Fruit fly (Drosophila melanogaster): ENCODE measurements around the gene ZnT63C.

Gene ZnT63C

DNA sequence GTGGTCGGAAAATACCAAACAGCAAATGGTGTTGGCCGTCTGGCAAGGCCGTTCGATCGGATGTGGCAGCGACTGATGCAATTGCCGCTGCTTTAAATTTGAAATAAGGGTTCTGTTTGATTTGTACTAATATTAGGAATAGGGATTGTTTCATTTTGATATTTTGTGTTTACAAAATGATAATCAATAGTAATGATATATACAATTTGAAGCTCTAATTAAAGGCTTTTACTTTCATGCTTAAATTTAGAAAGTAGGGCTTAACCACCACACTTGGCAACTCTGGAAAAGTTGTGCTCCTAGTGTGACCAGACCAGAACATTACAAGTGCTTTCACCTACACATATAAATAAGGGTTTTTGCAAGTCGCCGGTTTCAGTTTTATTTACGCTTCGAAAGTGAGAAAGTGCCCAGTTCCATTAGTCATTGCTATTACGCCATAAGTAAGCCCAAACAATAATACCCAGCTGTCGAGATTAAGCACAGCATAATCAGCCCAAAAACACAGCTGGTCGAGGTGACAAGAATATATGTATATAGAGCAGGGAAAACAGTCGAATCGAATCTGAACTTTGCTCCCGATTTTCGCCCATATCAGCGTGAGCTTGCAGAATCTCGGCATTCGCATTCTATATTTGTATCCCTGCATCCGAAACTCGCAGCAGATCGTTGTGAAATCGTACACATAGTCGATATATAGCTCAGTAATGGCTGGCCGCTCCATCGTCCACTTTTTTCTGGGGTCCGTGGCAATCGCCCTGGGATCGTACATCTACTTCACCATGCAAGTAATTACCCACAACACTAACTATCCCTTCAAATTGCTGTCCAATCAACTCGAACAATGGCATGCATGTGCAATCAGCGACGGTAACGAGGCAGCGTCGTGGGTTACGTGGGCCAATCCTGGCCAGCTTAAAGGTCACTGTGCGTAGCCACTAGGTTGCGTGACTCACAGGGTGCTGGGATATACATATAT, 22.7 kb downstream of the ZnT63C start, which contains the start of gene Gtpx (continued):
- peak; percentile 49 for TF ChIP-seq CG9139 (GFP tag; optimal IDR thresholded peaks at IDR 0.05)
- TF ChIP-seq net (GFP tag; optimal IDR thresholded peaks at IDR 0.05) = peak; percentile 15
- peak; percentile 48 for TF ChIP-seq Sox14 (GFP tag; optimal IDR thresholded peaks at IDR 0.05)
- peak; percentile 32 for TF ChIP-seq CG6854 (GFP tag; optimal IDR thresholded peaks at IDR 0.05)
- no peak for TF ChIP-seq OdsH (GFP tag; optimal IDR thresholded peaks at IDR 0.05)
- TF ChIP-seq fd59A (GFP tag; optimal IDR thresholded peaks at IDR 0.05) = no peak
- peak; percentile 40 for TF ChIP-seq cyc (GFP tag; optimal IDR thresholded peaks at IDR 0.05)
- peak; percentile 57 for TF ChIP-seq spab (GFP tag; optimal IDR thresholded peaks at IDR 0.05)
- TF ChIP-seq Met (GFP tag; optimal IDR thresholded peaks at IDR 0.05) = no peak
- TF ChIP-seq fd85E (GFP tag; optimal IDR thresholded peaks at IDR 0.05) = no peak
- TF ChIP-seq achi (GFP tag; optimal IDR thresholded peaks at IDR 0.05) = peak; percentile 14
- peak; percentile 34 for TF ChIP-seq Eip75B (GFP tag; optimal IDR thresholded peaks at IDR 0.05)
- TF ChIP-seq Ets96B (tag; optimal IDR thresholded peaks at IDR 0.05) = no peak
- TF ChIP-seq Eip93F (GFP tag; optimal IDR thresholded peaks at IDR 0.05) = peak; percentile 39
- peak; percentile 98 for TF ChIP-seq vri (GFP tag; optimal IDR thresholded peaks at IDR 0.05)
- TF ChIP-seq Hr38 (GFP tag; optimal IDR thresholded peaks at IDR 0.05) = no peak
- peak; percentile 40; the same call in 1 of the 3 replicates for TF ChIP-seq CG8119 (GFP tag; IDR thresholded peaks at IDR 0.05)
- TF ChIP-seq Blimp-1 (GFP tag; optimal IDR thresholded peaks at IDR 0.05) = peak; percentile 65

dm6 chr3L:3328771-3329170, 25.3 kb downstream of the ZnT63C start, which contains the start of gene Strip:
TSS of gene Strip (minus strand) at chr3L:3328871.
- TF ChIP-seq CG6276 (GFP tag; optimal IDR thresholded peaks at IDR 0.05) (no peak), CG11762 (GFP tag; optimal IDR thresholded peaks at IDR 0.05; ENCODE audit: insufficient read depth) (no peak), CG8119 (GFP tag; IDR thresholded peaks at IDR 0.05) (no peak), CG7368 (GFP tag; optimal IDR thresholded peaks at IDR 0.05) (no peak), dsx (GFP tag; optimal IDR thresholded peaks at IDR 0.05; ENCODE audit: poor library complexity, severe bottlenecking) (no peak), fkh (GFP tag; optimal IDR thresholded peaks at IDR 0.05) (no peak), Blimp-1 (GFP tag; optimal IDR thresholded peaks at IDR 0.05) (no peak)

DNA sequence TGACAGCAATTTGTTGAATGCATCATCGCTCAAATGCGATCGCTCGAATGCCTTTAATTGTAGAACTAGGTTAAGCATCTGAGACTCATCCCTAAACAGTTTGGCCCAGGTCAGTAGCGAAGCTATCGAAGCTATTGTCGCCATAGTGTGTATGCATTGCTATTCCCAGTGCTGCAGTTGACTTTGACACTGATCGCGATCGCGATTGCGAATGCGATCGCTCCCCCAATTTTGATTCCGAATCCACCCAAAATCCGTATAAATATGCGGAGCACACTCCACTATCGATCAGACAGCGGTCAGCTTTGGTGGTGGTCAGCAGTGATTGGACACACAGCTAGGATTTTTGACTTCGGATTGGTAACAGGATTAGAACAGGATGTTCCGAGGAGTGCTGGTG, 26.3 kb downstream of the ZnT63C start, which contains the start of gene CG14961:
Gene CG14961, plus strand, starts transcription at position 301 of the 400 bp plus-strand sequence.
- TF ChIP-seq Ets21C (GFP tag; optimal IDR thresholded peaks at IDR 0.05) (no peak), Blimp-1 (GFP tag; optimal IDR thresholded peaks at IDR 0.05) (no peak), CG8119 (GFP tag; IDR thresholded peaks at IDR 0.05) (0 out of 3 replicates have a peak, but pooled peaks have one; percentile 3), fd59A (GFP tag; optimal IDR thresholded peaks at IDR 0.05) (no peak)

DNA sequence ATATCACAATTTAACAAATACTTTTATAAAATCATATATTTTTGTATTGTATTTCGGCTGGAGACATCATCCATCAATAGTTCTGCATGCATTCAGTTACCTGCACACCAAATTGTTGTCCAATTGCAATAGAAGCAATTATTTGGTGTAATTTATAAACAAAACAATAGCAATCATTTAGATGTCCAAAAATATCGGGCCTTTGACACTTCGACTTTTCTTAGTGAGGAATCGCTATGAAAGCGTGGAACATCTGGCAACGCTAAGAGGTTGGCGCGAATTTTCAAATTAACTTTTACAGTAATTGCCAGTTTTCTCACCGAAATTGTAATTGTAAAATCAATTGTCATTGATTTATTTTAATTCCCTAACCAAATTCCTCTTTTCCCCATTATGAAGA, 31.3 kb downstream of the ZnT63C start, which contains the start of gene CG14969:
Gene CG14969, minus strand, starts transcription at position 195 of the 400 bp plus-strand sequence.
- TF ChIP-seq net (GFP tag; optimal IDR thresholded peaks at IDR 0.05) (no peak), esn (GFP tag; optimal IDR thresholded peaks at IDR 0.05) (peak; percentile 21)

- no peak for TF ChIP-seq svp (GFP tag)
- TF ChIP-seq CG11294 (GFP tag; IDR thresholded peaks at IDR 0.05) = no peak
- no peak for TF ChIP-seq ss (GFP tag; optimal IDR thresholded peaks at IDR 0.05)
- TF ChIP-seq net (GFP tag; optimal IDR thresholded peaks at IDR 0.05) = no peak
- no peak for TF ChIP-seq OdsH (GFP tag; optimal IDR thresholded peaks at IDR 0.05)
- no peak for TF ChIP-seq Lpt (GFP tag; optimal IDR thresholded peaks at IDR 0.05)
- TF ChIP-seq CG34406 (GFP tag; optimal IDR thresholded peaks at IDR 0.05) = no peak
- no peak for TF ChIP-seq Sox102F (GFP tag; optimal IDR thresholded peaks at IDR 0.05)
- TF ChIP-seq CG3032 (tag; optimal IDR thresholded peaks at IDR 0.05) = no peak
- TF ChIP-seq CG6792 (GFP tag; optimal IDR thresholded peaks at IDR 0.05) = no peak
- TF ChIP-seq CG10669 (GFP tag; optimal IDR thresholded peaks at IDR 0.05) = no peak
- no peak for TF ChIP-seq Smox (GFP tag; optimal IDR thresholded peaks at IDR 0.05)
- TF ChIP-seq CG11762 (GFP tag; optimal IDR thresholded peaks at IDR 0.05; ENCODE audit: insufficient read depth) = no peak
- no peak for TF ChIP-seq CG6163 (GFP tag; IDR thresholded peaks at IDR 0.05)
- TF ChIP-seq CG15336 (GFP tag; IDR thresholded peaks at IDR 0.05) = no peak
- TF ChIP-seq CG7368 (GFP tag; optimal IDR thresholded peaks at IDR 0.05) = no peak
Observed at dm6 chr3L:3335688-3336087, 32.2 kb downstream of the ZnT63C start, which contains the start of gene Drsl1. TSS of gene Drsl1 (minus strand) at chr3L:3335788.

Measured in whole organism, prepupa.